Fruit fly (Drosophila melanogaster): Measurements from ENCODE around the gene knk.

The knk gene

DNA sequence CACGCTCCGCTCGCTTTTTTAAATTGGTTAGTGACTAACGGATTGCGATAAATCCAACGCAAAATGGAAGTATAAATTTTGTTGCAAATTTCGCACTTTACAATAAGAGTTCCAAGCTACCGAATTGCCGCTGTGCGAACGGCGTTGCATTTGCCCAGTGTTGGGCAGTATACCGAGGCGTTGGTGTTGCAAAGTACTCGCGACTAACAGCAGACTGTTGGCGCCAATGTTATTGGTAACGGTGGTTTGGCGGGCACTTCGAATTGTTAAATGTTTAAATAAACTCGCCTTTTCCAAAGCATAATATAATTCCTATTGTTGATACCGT lies 8.8 kb upstream of the knk start (continued):
- TF ChIP-seq Scr (GFP tag; IDR thresholded peaks at IDR 0.05; ENCODE audit: partially characterized antibody) (no peak; the same call in 1 of the 2 replicates), danr (GFP tag; IDR thresholded peaks at IDR 0.05) (no peak), Hmr (GFP tag; optimal IDR thresholded peaks at IDR 0.05) (peak; percentile 59), Dek (tag; optimal IDR thresholded peaks at IDR 0.05) (no peak), aop (GFP tag; IDR thresholded peaks at IDR 0.05) (no peak), Mrtf (GFP tag; IDR thresholded peaks at IDR 0.05) (no peak), CG2875 (GFP tag; optimal IDR thresholded peaks at IDR 0.05) (no peak), Nf-YB (GFP tag; optimal IDR thresholded peaks at IDR 0.05) (no peak), en (GFP tag; optimal IDR thresholded peaks at IDR 0.05) (no peak), run (tag; optimal IDR thresholded peaks at IDR 0.05) (no peak), CG17912 (GFP tag; optimal IDR thresholded peaks at IDR 0.05) (no peak), CG7556 (GFP tag; optimal IDR thresholded peaks at IDR 0.05) (peak; percentile 10), knrl (GFP tag; IDR thresholded peaks at IDR 0.05; ENCODE audit: partially characterized antibody) (no peak), dm (GFP tag; optimal IDR thresholded peaks at IDR 0.05) (no peak), CG11560 (tag; IDR thresholded peaks at IDR 0.05) (no peak), CG12236 (GFP tag; optimal IDR thresholded peaks at IDR 0.05) (no peak), luna (GFP tag; optimal IDR thresholded peaks at IDR 0.05) (no peak), HLH4C (GFP tag; IDR thresholded peaks at IDR 0.05; ENCODE audit: partially characterized antibody) (no peak), Sox100B (GFP tag; optimal IDR thresholded peaks at IDR 0.05) (no peak), CG3163 (GFP tag; optimal IDR thresholded peaks at IDR 0.05) (peak; percentile 52), slbo (GFP tag; IDR thresholded peaks at IDR 0.05) (peak; percentile 51; the same call in 1 of the 2 replicates), Dbx (GFP tag; IDR thresholded peaks at IDR 0.05) (peak; percentile 51; the same call in 2 of the 3 replicates), CG12659 (GFP tag; optimal IDR thresholded peaks at IDR 0.05) (peak; percentile 68), CG16863 (GFP tag; optimal IDR thresholded peaks at IDR 0.05) (no peak), ash1 (GFP tag; optimal IDR thresholded peaks at IDR 0.05) (no peak), CG1832 (GFP tag; optimal IDR thresholded peaks at IDR 0.05) (no peak), CG13287 (GFP tag; IDR thresholded peaks at IDR 0.05; ENCODE audit: partially characterized antibody) (peak; percentile 61), CG18476 (GFP tag; optimal IDR thresholded peaks at IDR 0.05) (no peak), CG12942 (GFP tag; optimal IDR thresholded peaks at IDR 0.05) (peak; percentile 34), Dp (GFP tag; optimal IDR thresholded peaks at IDR 0.05) (peak; percentile 93), CG30020 (tag; optimal IDR thresholded peaks at IDR 0.05) (no peak), CG12071 (GFP tag; optimal IDR thresholded peaks at IDR 0.05) (peak; percentile 5), Oli (tag; optimal IDR thresholded peaks at IDR 0.05) (no peak), sisA (GFP tag; IDR thresholded peaks at IDR 0.05) (no peak), ewg (GFP tag; optimal IDR thresholded peaks at IDR 0.05) (no peak), pb (GFP tag; optimal IDR thresholded peaks at IDR 0.05) (no peak), Ada2b (GFP tag; IDR thresholded peaks at IDR 0.05) (no peak), pfk (GFP tag; optimal IDR thresholded peaks at IDR 0.05) (no peak), mld (GFP tag; IDR thresholded peaks at IDR 0.05; ENCODE audit: partially characterized antibody) (no peak), wek (GFP tag; optimal IDR thresholded peaks at IDR 0.05) (no peak), ase (GFP tag; IDR thresholded peaks at IDR 0.05) (no peak), az2 (GFP tag; optimal IDR thresholded peaks at IDR 0.05) (peak; percentile 25), Pdp1 (GFP tag; optimal IDR thresholded peaks at IDR 0.05) (peak in 1 of 2 experiments; percentile 42), fd3F (GFP tag; optimal IDR thresholded peaks at IDR 0.05) (no peak), CG3281 (GFP tag; optimal IDR thresholded peaks at IDR 0.05) (no peak), CG12299 (tag; optimal IDR thresholded peaks at IDR 0.05) (peak; percentile 2), hbn (GFP tag; IDR thresholded peaks at IDR 0.05; ENCODE audit: partially characterized antibody) (peak; percentile 36; the same call in 1 of the 2 replicates), Adf1 (GFP tag; IDR thresholded peaks at IDR 0.05) (peak; percentile 22; the same call in 1 of the 2 replicates), jumu (GFP tag; optimal IDR thresholded peaks at IDR 0.05) (peak; percentile 44), Ets65A (GFP tag) (peak; percentile 96), caup (GFP tag; optimal IDR thresholded peaks at IDR 0.05; ENCODE audit: severe bottlenecking) (peak; percentile 71)

Data from whole organism, embryonic.